Fruit fly (Drosophila melanogaster) whole organism, embryonic: ENCODE results near the gene MAPk-Ak2.

ENCODE experiments used
- B-H1 ChIP-seq: fragments of 200-800 bp; sonication (Bioruptor generic); IDR thresholded peaks from 3 replicates; pipeline ENCODE4 v1.3.6; 2022; ENCODE audit warnings: missing biosample characterization, missing genetic modification characterization
- Bdp1 ChIP-seq: fragments of 200-800 bp; sonication (Bioruptor generic); optimal IDR thresholded peaks from 3 replicates; lab custom pipeline; 2016; ENCODE audit warnings: missing biosample characterization, missing genetic modification characterization
- CG10462 ChIP-seq: fragments of 200-800 bp; sonication (Bioruptor generic); optimal IDR thresholded peaks from 2 replicates; lab custom pipeline; 2016; ENCODE audit warnings: missing biosample characterization, missing genetic modification characterization
- CG11093 ChIP-seq: fragments of 200-800 bp; sonication (Bioruptor generic); IDR thresholded peaks from 3 replicates; pipeline ENCODE4 v1.3.6; 2022; ENCODE audit warnings: missing biosample characterization, missing genetic modification characterization
- CG11456 ChIP-seq: fragments of 200-800 bp; sonication (Bioruptor generic); IDR thresholded peaks from 3 replicates; pipeline ENCODE4 v1.3.6; 2022; ENCODE audit warnings: missing biosample characterization, missing genetic modification characterization
- CG11560 ChIP-seq: fragments of 200-800 bp; sonication (Bioruptor generic); IDR thresholded peaks from 3 replicates; pipeline ENCODE4 v1.3.6; 2022; ENCODE audit warnings: missing biosample characterization, missing genetic modification characterization
- CG12299 ChIP-seq: fragments of 200-800 bp; sonication (Bioruptor generic); optimal IDR thresholded peaks from 2 replicates; lab custom pipeline; 2018; ENCODE audit warnings: missing biosample characterization, mild to moderate bottlenecking, missing genetic modification characterization
- CG1233 ChIP-seq: fragments of 200-800 bp; sonication (Bioruptor generic); optimal IDR thresholded peaks from 4 replicates; lab custom pipeline; 2018; ENCODE audit warnings: missing biosample characterization, mild to moderate bottlenecking, missing genetic modification characterization
- CG14965 ChIP-seq: fragments of 200-800 bp; sonication (Bioruptor generic); optimal IDR thresholded peaks from 2 replicates; lab custom pipeline; 2016; ENCODE audit warnings: missing biosample characterization, missing genetic modification characterization, borderline replicate concordance
- CG2116 ChIP-seq: fragments of 200-800 bp; sonication (Bioruptor generic); optimal IDR thresholded peaks from 3 replicates; lab custom pipeline; 2018; ENCODE audit warnings: missing biosample characterization, mild to moderate bottlenecking, missing genetic modification characterization
- CG2199 ChIP-seq: fragments of 200-800 bp; sonication (Bioruptor generic); IDR thresholded peaks from 3 replicates; pipeline ENCODE4 v1.3.6; 2022; ENCODE audit warnings: missing biosample characterization, missing genetic modification characterization
- CG2678 ChIP-seq: fragments of 200-800 bp; sonication (Bioruptor generic); optimal IDR thresholded peaks from 3 replicates; lab custom pipeline; 2019; ENCODE audit warnings: missing biosample characterization, mild to moderate bottlenecking, missing genetic modification characterization, moderate library complexity
- CG2889 ChIP-seq: fragments of 200-800 bp; sonication (Bioruptor generic); IDR thresholded peaks from 3 replicates; pipeline ENCODE4 v1.3.6; 2022; ENCODE audit warnings: missing biosample characterization, missing genetic modification characterization
- CG31388 ChIP-seq: fragments of 200-800 bp; sonication (Bioruptor generic); optimal IDR thresholded peaks from 2 replicates; lab custom pipeline; 2016; ENCODE audit warnings: missing biosample characterization, missing genetic modification characterization
- CG42726 ChIP-seq: fragments of 200-800 bp; sonication (Bioruptor generic); IDR thresholded peaks from 2 replicates; pipeline ENCODE4 v1.3.6; 2022; ENCODE audit warnings: missing biosample characterization, missing genetic modification characterization; ENCODE audit not compliant: partially characterized antibody
- CG4282 ChIP-seq: fragments of 200-800 bp; sonication (Bioruptor generic); optimal IDR thresholded peaks from 2 replicates; lab custom pipeline; 2016; ENCODE audit warnings: missing biosample characterization, missing genetic modification characterization
- CG4820 ChIP-seq: fragments of 200-800 bp; sonication (Bioruptor generic); optimal IDR thresholded peaks from 3 replicates; lab custom pipeline; 2016; ENCODE audit warnings: missing biosample characterization, missing genetic modification characterization
- CG6683 ChIP-seq: fragments of 200-800 bp; sonication (Bioruptor generic); optimal IDR thresholded peaks from 2 replicates; lab custom pipeline; 2017; ENCODE audit warnings: missing biosample characterization, mild to moderate bottlenecking, missing genetic modification characterization, missing genetic modification reagents
- CG7839 ChIP-seq: fragments of 200-800 bp; sonication (Bioruptor generic); optimal IDR thresholded peaks from 3 replicates; lab custom pipeline; 2018; ENCODE audit warnings: missing biosample characterization, mild to moderate bottlenecking, missing genetic modification characterization, moderate library complexity
- CG8290 ChIP-seq, 3 experiments: fragments of 200-800 bp; sonication (Bioruptor generic); optimal IDR thresholded peaks; 2 replicates each; lab custom pipeline; 2016 to 2019; ENCODE audit warnings: missing biosample characterization in 3 of 3, missing genetic modification characterization in 3 of 3, mild to moderate bottlenecking in 2 of 3, moderate library complexity in 1 of 3
- CG9876 ChIP-seq: fragments of 200-800 bp; sonication (Bioruptor generic); optimal IDR thresholded peaks from 2 replicates; lab custom pipeline; 2016; ENCODE audit warnings: missing biosample characterization, missing genetic modification characterization
- CG9932 ChIP-seq: fragments of 200-800 bp; sonication (Bioruptor generic); IDR thresholded peaks from 2 replicates; pipeline ENCODE4 v1.3.6; 2022; ENCODE audit warnings: missing biosample characterization, missing genetic modification characterization
- CTCF ChIP-seq: fragments of 200-800 bp; sonication (Bioruptor generic); optimal IDR thresholded peaks from 2 replicates; lab custom pipeline; 2017; ENCODE audit warnings: missing biosample characterization, mild to moderate bottlenecking, missing genetic modification characterization, moderate library complexity
- Chrac-16 ChIP-seq: fragments of 200-800 bp; sonication (Bioruptor generic); optimal IDR thresholded peaks from 3 replicates; lab custom pipeline; 2016; ENCODE audit warnings: missing biosample characterization, missing genetic modification characterization
- E2f1 ChIP-seq: fragments of 200-800 bp; sonication (Bioruptor generic); IDR thresholded peaks from 2 replicates; pipeline ENCODE4 v1.3.6; 2022; ENCODE audit warnings: missing biosample characterization, missing genetic modification characterization
- Fer1 ChIP-seq: fragments of 200-800 bp; sonication (Bioruptor generic); optimal IDR thresholded peaks from 2 replicates; lab custom pipeline; 2017; ENCODE audit warnings: missing biosample characterization, mild to moderate bottlenecking, missing genetic modification characterization
- Mad ChIP-seq: fragments of 200-800 bp; sonication (Bioruptor generic); optimal IDR thresholded peaks from 2 replicates; lab custom pipeline; 2016; ENCODE audit warnings: missing biosample characterization, missing genetic modification characterization
- Mrtf ChIP-seq: fragments of 200-800 bp; sonication (Bioruptor generic); IDR thresholded peaks from 3 replicates; pipeline ENCODE4 v1.3.6; 2022; ENCODE audit warnings: missing biosample characterization, missing genetic modification characterization
- Pdp1 ChIP-seq, 2 experiments: fragments of 200-800 bp; sonication (Bioruptor generic); optimal IDR thresholded peaks; 3 replicates each; lab custom pipeline; 2016; ENCODE audit warnings: missing biosample characterization in 2 of 2, missing genetic modification characterization in 2 of 2, mild to moderate bottlenecking in 1 of 2, moderate library complexity in 1 of 2
- Side ChIP-seq: fragments of 200-800 bp; sonication (Bioruptor generic); optimal IDR thresholded peaks from 2 replicates; lab custom pipeline; 2016; ENCODE audit warnings: missing biosample characterization, missing genetic modification characterization
- abd-A ChIP-seq: fragments of 200-800 bp; sonication (Bioruptor generic); optimal IDR thresholded peaks from 3 replicates; lab custom pipeline; 2019; ENCODE audit warnings: missing biosample characterization, mild to moderate bottlenecking, missing genetic modification characterization, moderate library complexity
- chm ChIP-seq: fragments of 200-800 bp; sonication (Bioruptor generic); IDR thresholded peaks from 2 replicates; pipeline ENCODE4 v1.3.6; 2022; ENCODE audit warnings: missing biosample characterization, missing genetic modification characterization
- cwo ChIP-seq: fragments of 200-800 bp; sonication (Bioruptor generic); optimal IDR thresholded peaks from 3 replicates; lab custom pipeline; 2017; ENCODE audit warnings: missing biosample characterization, missing genetic modification characterization, mild to moderate bottlenecking, moderate library complexity, missing genetic modification reagents
- disco-r ChIP-seq: fragments of 200-800 bp; sonication (Bioruptor generic); optimal IDR thresholded peaks from 2 replicates; lab custom pipeline; 2016; ENCODE audit warnings: missing biosample characterization, missing genetic modification characterization
- dpn ChIP-seq, 2 experiments: fragments of 200-800 bp; sonication (Bioruptor generic); optimal IDR thresholded peaks; 3 replicates each; lab custom pipeline; 2016; ENCODE audit warnings: missing biosample characterization in 2 of 2, missing genetic modification characterization in 2 of 2
- ewg ChIP-seq: fragments of 200-800 bp; sonication (Bioruptor generic); optimal IDR thresholded peaks from 3 replicates; lab custom pipeline; 2017; ENCODE audit warnings: mild to moderate bottlenecking, missing biosample characterization, missing genetic modification reagents, missing genetic modification characterization
- gcm2 ChIP-seq: fragments of 200-800 bp; sonication (Bioruptor generic); optimal IDR thresholded peaks from 2 replicates; lab custom pipeline; 2016; ENCODE audit warnings: missing biosample characterization, missing genetic modification characterization
- klu ChIP-seq: fragments of 200-800 bp; sonication (Bioruptor generic); IDR thresholded peaks from 2 replicates; pipeline ENCODE4 v1.3.6; 2022; ENCODE audit warnings: missing biosample characterization, missing genetic modification characterization
- oc ChIP-seq: fragments of 200-800 bp; sonication (Bioruptor generic); optimal IDR thresholded peaks from 2 replicates; lab custom pipeline; 2018; ENCODE audit warnings: missing biosample characterization, mild to moderate bottlenecking, missing genetic modification characterization, moderate library complexity
- p53 ChIP-seq: fragments of 200-800 bp; sonication (Bioruptor generic); optimal IDR thresholded peaks from 2 replicates; lab custom pipeline; 2016; ENCODE audit warnings: missing biosample characterization, missing genetic modification characterization
- peb ChIP-seq: fragments of 200-800 bp; sonication (Bioruptor generic); IDR thresholded peaks from 2 replicates; pipeline ENCODE4 v1.3.6; 2022; ENCODE audit warnings: missing biosample characterization, missing genetic modification characterization
- scrt ChIP-seq: fragments of 200-800 bp; sonication (Bioruptor generic); optimal IDR thresholded peaks from 2 replicates; lab custom pipeline; 2018; ENCODE audit warnings: missing biosample characterization, mild to moderate bottlenecking, missing genetic modification characterization, moderate library complexity
- sens-2 ChIP-seq: fragments of 200-800 bp; sonication (Bioruptor generic); IDR thresholded peaks from 2 replicates; pipeline ENCODE4 v1.3.6; 2022; ENCODE audit warnings: missing biosample characterization, missing genetic modification characterization
- stc ChIP-seq: fragments of 200-800 bp; sonication (Bioruptor generic); IDR thresholded peaks from 2 replicates; pipeline ENCODE4 v1.3.6; 2022; ENCODE audit warnings: missing biosample characterization, missing genetic modification characterization
- tio ChIP-seq: fragments of 200-800 bp; sonication (Bioruptor generic); optimal IDR thresholded peaks from 2 replicates; lab custom pipeline; 2017; ENCODE audit warnings: missing biosample characterization, missing genetic modification characterization, inconsistent platforms
- tll ChIP-seq, 2 experiments: fragments of 200-800 bp in 1 of 2; fragments of >200 bp in 1 of 2; sonication (Bioruptor generic) in 1 of 2; optimal IDR thresholded peaks; 2 replicates each; lab custom pipeline; 2017 to 2019; ENCODE audit warnings: missing biosample characterization in 2 of 2, missing genetic modification characterization in 2 of 2, mild to moderate bottlenecking in 1 of 2, moderate library complexity in 1 of 2
- vnd ChIP-seq: fragments of 200-800 bp; sonication (Bioruptor generic); IDR thresholded peaks from 3 replicates; pipeline ENCODE4 v1.3.6; 2022; ENCODE audit warnings: missing biosample characterization, missing genetic modification characterization; ENCODE audit not compliant: partially characterized antibody
- wor ChIP-seq: fragments of 200-800 bp; sonication (Bioruptor generic); IDR thresholded peaks from 2 replicates; pipeline ENCODE4 v1.3.6; 2022; ENCODE audit warnings: missing biosample characterization, missing genetic modification characterization

The MAPk-Ak2 gene

DNA sequence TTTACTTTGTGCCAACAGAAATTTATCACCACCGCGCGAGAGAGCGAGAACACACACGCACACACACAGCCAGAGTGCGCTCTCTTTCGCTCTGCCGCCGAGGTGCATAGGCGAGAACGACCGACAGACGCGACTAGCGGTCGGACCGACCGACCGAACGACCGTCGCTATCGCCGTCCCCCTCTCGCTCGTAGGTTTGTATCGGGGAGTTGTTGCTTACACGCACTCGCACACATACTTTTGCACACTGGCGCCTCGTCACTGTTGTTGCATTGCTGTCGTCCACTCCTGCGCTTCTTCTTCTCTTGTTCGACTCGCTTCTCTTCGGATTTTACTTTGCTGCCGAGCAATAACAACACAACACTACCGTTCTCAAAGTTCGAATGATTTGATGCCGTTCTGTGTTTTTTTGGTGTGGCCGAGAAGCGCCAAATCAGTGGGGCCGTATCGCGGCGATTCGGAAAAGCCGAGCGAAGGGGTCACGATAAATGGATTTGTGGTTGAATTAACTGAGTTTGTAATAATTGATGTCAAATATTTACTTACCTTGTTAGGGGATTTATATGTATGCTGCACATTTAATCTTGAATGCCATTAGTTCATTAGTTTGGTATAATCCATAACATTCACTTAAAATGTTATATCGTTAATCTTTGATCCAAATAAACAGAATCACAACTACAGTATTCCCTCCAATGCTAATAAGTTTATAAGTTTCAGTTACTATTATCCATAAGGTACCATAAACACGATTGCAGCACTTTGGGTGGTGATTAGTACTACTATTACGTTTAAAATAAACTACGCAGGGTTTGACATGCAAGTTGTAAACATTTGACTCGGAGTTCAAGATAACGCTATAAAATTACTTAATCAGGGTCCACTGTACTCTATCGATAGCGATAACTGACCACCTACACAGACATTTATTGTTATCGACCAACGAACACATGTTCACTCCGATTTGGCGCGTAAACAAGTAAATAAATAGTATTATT is 16.8 kb downstream of the MAPk-Ak2 start, which contains the start of the genes IntS6 and Rtel1 (continued):
- TF ChIP-seq scrt, result peak; percentile 75
- peak; percentile 94 for TF ChIP-seq CG2678 (tag; lab: Kevin White, UChicago)
- TF ChIP-seq Fer1 (GFP tag; lab: Kevin White, UChicago), result peak; percentile 87
- 0 out of 3 replicates have a peak, but pooled peaks have one; percentile 27 for TF ChIP-seq CG2199 (GFP tag; lab: Robert Waterston, UW)
- peak; percentile 23 for TF ChIP-seq CG6683 (GFP tag; lab: Kevin White, UChicago)
- peak; percentile 88 for TF ChIP-seq CG1233 (GFP tag; lab: Kevin White, UChicago)
- peak; percentile 70 for TF ChIP-seq p53 (GFP tag; lab: Kevin White, UChicago)
- peak; percentile 62 for TF ChIP-seq CG31388 (GFP tag; lab: Kevin White, UChicago)
- peak; percentile 75 for TF ChIP-seq Bdp1 (GFP tag; lab: Kevin White, UChicago)
- TF ChIP-seq CG7839 (tag; lab: Kevin White, UChicago), result peak; percentile 94
- TF ChIP-seq stc (GFP tag; lab: Robert Waterston, UW), result peak; percentile 84
- no peak for TF ChIP-seq vnd (GFP tag; lab: Robert Waterston, UW)
- peak; percentile 89 for TF ChIP-seq Mrtf (GFP tag; lab: Robert Waterston, UW)
- peak; percentile 94 for TF ChIP-seq CG9932 (GFP tag; lab: Robert Waterston, UW)
- TF ChIP-seq Chrac-16 (GFP tag; lab: Kevin White, UChicago), result peak; percentile 92
- peak; percentile 89 for TF ChIP-seq tio (GFP tag; lab: Kevin White, UChicago)
- TF ChIP-seq cwo (GFP tag; lab: Kevin White, UChicago), result peak; percentile 82
- peak; percentile 3 for TF ChIP-seq CG14965 (GFP tag; lab: Kevin White, UChicago)
- TF ChIP-seq disco-r (GFP tag; lab: Kevin White, UChicago), result peak; percentile 89
- peak; percentile 85 to 95 for TF ChIP-seq Pdp1 (GFP tag; optimal IDR thresholded peaks at IDR 0.05; lab: Kevin White, UChicago)
- peak; percentile 91 to 92 for TF ChIP-seq dpn (GFP tag; optimal IDR thresholded peaks at IDR 0.05; lab: Kevin White, UChicago)
- TF ChIP-seq wor (GFP tag; lab: Robert Waterston, UW), result peak; percentile 85
- TF ChIP-seq sens-2 (GFP tag; lab: Robert Waterston, UW), result peak; percentile 64; the same call in 1 of the 2 replicates
- TF ChIP-seq CG2116 (GFP tag; lab: Kevin White, UChicago), result peak; percentile 52
- TF ChIP-seq CG4820, result peak; percentile 90
- TF ChIP-seq CG4282 (GFP tag; lab: Kevin White, UChicago), result peak; percentile 69
- peak; percentile 86 for TF ChIP-seq klu (GFP tag; lab: Robert Waterston, UW)
- TF ChIP-seq E2f1, result peak; percentile 91
- peak; percentile 1 to 14 for TF ChIP-seq tll (GFP tag; optimal IDR thresholded peaks at IDR 0.05; lab: Kevin White, UChicago)
- peak; percentile 83 for TF ChIP-seq oc (tag; lab: Kevin White, UChicago)
- no peak for TF ChIP-seq gcm2 (GFP tag; lab: Kevin White, UChicago)
- TF ChIP-seq CG9876 (GFP tag; lab: Kevin White, UChicago), result peak; percentile 82
- peak; percentile 91 for TF ChIP-seq CG12299 (tag; lab: Kevin White, UChicago)
- TF ChIP-seq chm (GFP tag; lab: Robert Waterston, UW), result peak; percentile 73
- peak; percentile 78; the same call in 2 of the 3 replicates for TF ChIP-seq CG11560 (tag; lab: Robert Waterston, UW)
- peak; percentile 70 for TF ChIP-seq ewg (GFP tag; lab: Kevin White, UChicago)
- TF ChIP-seq B-H1 (GFP tag; lab: Robert Waterston, UW), result peak; percentile 76
- TF ChIP-seq Mad (GFP tag; lab: Kevin White, UChicago), result peak; percentile 80
- peak; percentile 84 for TF ChIP-seq CG8290 (GFP tag; optimal IDR thresholded peaks at IDR 0.05; lab: Kevin White, UChicago)
- peak in 1 of 2 experiments; percentile 97 for TF ChIP-seq CG8290 (tag; optimal IDR thresholded peaks at IDR 0.05; lab: Kevin White, UChicago)
- peak; percentile 45; the same call in 1 of the 2 replicates for TF ChIP-seq peb (GFP tag; lab: Robert Waterston, UW)
- peak; percentile 89 for TF ChIP-seq CG11093
- TF ChIP-seq CG42726 (GFP tag; lab: Robert Waterston, UW), result peak; percentile 63; the same call in 1 of the 2 replicates
- peak; percentile 46 for TF ChIP-seq abd-A (tag; lab: Kevin White, UChicago)
- TF ChIP-seq CG11456 (GFP tag; lab: Robert Waterston, UW), result peak; percentile 88
- TF ChIP-seq CG10462, result peak; percentile 67
- TF ChIP-seq CG2889, result peak; percentile 74
- TF ChIP-seq Side (GFP tag; lab: Kevin White, UChicago), result peak; percentile 88
- TF ChIP-seq CTCF, result peak; percentile 38
